Worm (Caenorhabditis elegans) whole organism, mixed stage, embryonic: Measurements from ENCODE around the gene sri-18.

ENCODE experiments used
- ceh-83 ChIP-seq: fragments of 200-800 bp; sonication (Bioruptor generic); optimal IDR thresholded peaks from 2 replicates; lab custom pipeline; 2018; ENCODE audit warnings: mild to moderate bottlenecking, missing genetic modification characterization, missing compliant biosample characterization
- mep-1 ChIP-seq: fragments of 150-350 bp; optimal IDR thresholded peaks from 2 replicates; lab custom pipeline; 2017; ENCODE audit warnings: missing biosample characterization, missing genetic modification reagents, missing genetic modification characterization, inconsistent platforms
- nhr-12 ChIP-seq: fragments of 150-350 bp; optimal IDR thresholded peaks from 2 replicates; lab custom pipeline; 2014; ENCODE audit warnings: missing biosample characterization, missing genetic modification characterization
- nhr-237 ChIP-seq: fragments of 150-350 bp; optimal IDR thresholded peaks from 2 replicates; lab custom pipeline; 2014; ENCODE audit warnings: missing biosample characterization, missing genetic modification characterization
- nhr-28 ChIP-seq: fragments of 150-350 bp; optimal IDR thresholded peaks from 2 replicates; lab custom pipeline; 2014; ENCODE audit warnings: missing biosample characterization, missing genetic modification characterization
- nhr-76 ChIP-seq: sonication (generic microtip); optimal IDR thresholded peaks from 2 replicates; lab custom pipeline; 2017; ENCODE audit warnings: missing biosample characterization, missing genetic modification characterization
- snpc-4 ChIP-seq: fragments of 150-350 bp; optimal IDR thresholded peaks from 2 replicates; lab custom pipeline; 2014; ENCODE audit warnings: missing biosample characterization, missing genetic modification characterization
- ztf-11 ChIP-seq: fragments of 150-350 bp; optimal IDR thresholded peaks from 2 replicates; lab custom pipeline; 2014; ENCODE audit warnings: missing biosample characterization, missing genetic modification characterization

DNA sequence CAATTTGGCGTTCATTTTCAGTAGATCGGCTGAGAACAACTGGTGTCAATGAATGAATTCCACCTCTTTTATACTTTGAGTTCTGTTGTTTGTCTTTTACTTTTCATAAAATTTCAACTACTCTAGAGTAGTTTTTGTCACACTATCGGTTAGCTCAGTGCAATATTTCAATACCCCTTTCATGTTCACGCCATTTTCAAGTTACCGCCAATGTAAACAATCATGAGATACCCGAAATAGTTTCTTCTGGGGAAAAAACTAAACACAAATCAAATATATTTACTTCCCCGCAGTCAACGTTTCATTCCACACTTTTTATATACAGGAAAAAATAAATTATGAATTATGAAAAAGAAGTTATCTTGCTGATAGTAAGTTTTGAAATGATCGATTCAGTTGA is 32.0 kb downstream of the sri-18 start, which contains the start of gene fipr-4:
- TF ChIP-seq ceh-83 (GFP tag; lab: Kevin White, UChicago) (no peak), snpc-4 (tag; lab: Kevin White, UChicago) (no peak), nhr-12 (tag; lab: Kevin White, UChicago) (no peak), ztf-11 (tag; lab: Kevin White, UChicago) (no peak), nhr-237 (tag; lab: Kevin White, UChicago) (no peak), mep-1 (tag; lab: Kevin White, UChicago) (no peak), nhr-28 (tag; lab: Kevin White, UChicago) (no peak), nhr-76 (no peak)
